Fruit fly (Drosophila melanogaster) whole organism, pupa: ENCODE data around the gene Pdfr.

Experiments used
- CG14655 ChIP-seq: fragments of 200-800 bp; sonication (Bioruptor generic); optimal IDR thresholded peaks from 3 replicates; lab custom pipeline; 2017; ENCODE audit warnings: mild to moderate bottlenecking, missing biosample characterization, missing genetic modification reagents, missing genetic modification characterization
- D1 ChIP-seq: fragments of 200-800 bp; sonication (Bioruptor generic); optimal IDR thresholded peaks from 2 replicates; lab custom pipeline; 2018; ENCODE audit warnings: missing biosample characterization, mild to moderate bottlenecking, missing genetic modification characterization, moderate library complexity
- Ets98B ChIP-seq: fragments of 200-800 bp; sonication (Bioruptor generic); IDR thresholded peaks from 2 replicates; pipeline ENCODE4 v1.3.6; 2022; ENCODE audit warnings: missing biosample characterization, missing genetic modification characterization
- Pif1B ChIP-seq: fragments of 200-800 bp; sonication (Bioruptor generic); optimal IDR thresholded peaks from 3 replicates; lab custom pipeline; 2016; ENCODE audit warnings: missing biosample characterization, missing genetic modification characterization

Gene Pdfr

dm6 chrX:2625009-2625408, 73.0 kb downstream of the Pdfr start:
- TF ChIP-seq CG14655 (GFP tag; lab: Kevin White, UChicago) (no peak), Ets98B (GFP tag; lab: Robert Waterston, UW) (no peak), Pif1B (GFP tag; lab: Kevin White, UChicago) (no peak), D1 (tag; lab: Kevin White, UChicago) (no peak)
